Worm (Caenorhabditis elegans) whole organism, L1 larva: ENCODE measurements around the gene dpy-23.

Source experiments
- aha-1 ChIP-seq: fragments of 150-350 bp; optimal IDR thresholded peaks from 2 replicates; lab custom pipeline; 2014; ENCODE audit warnings: missing biosample characterization, missing genetic modification characterization
- alr-1 ChIP-seq: fragments of 200-800 bp; sonication (Bioruptor generic); optimal IDR thresholded peaks from 2 replicates; lab custom pipeline; 2018; ENCODE audit warnings: borderline replicate concordance, mild to moderate bottlenecking, missing genetic modification characterization, missing compliant biosample characterization
- ama-1 ChIP-seq: fragments of 150-350 bp; optimal IDR thresholded peaks from 2 replicates; lab custom pipeline; 2014
- efl-3 ChIP-seq: fragments of 200-800 bp; sonication (Bioruptor generic); optimal IDR thresholded peaks from 2 replicates; lab custom pipeline; 2018; ENCODE audit warnings: mild to moderate bottlenecking, missing genetic modification characterization, missing compliant biosample characterization
- hlh-17 ChIP-seq: fragments of 200-800 bp; sonication (Bioruptor generic); optimal IDR thresholded peaks from 2 replicates; lab custom pipeline; 2018; ENCODE audit warnings: missing genetic modification characterization, mild to moderate bottlenecking, missing compliant biosample characterization, moderate library complexity, borderline replicate concordance
- irx-1 ChIP-seq: sonication (generic microtip); optimal IDR thresholded peaks from 2 replicates; lab custom pipeline; 2016; ENCODE audit warnings: missing genetic modification characterization, missing compliant biosample characterization
- nhr-11 ChIP-seq: fragments of 150-350 bp; optimal IDR thresholded peaks from 2 replicates; lab custom pipeline; 2014; ENCODE audit warnings: missing biosample characterization, missing genetic modification characterization
- nhr-76 ChIP-seq: sonication (generic microtip); optimal IDR thresholded peaks from 2 replicates; lab custom pipeline; 2017; ENCODE audit warnings: missing biosample characterization, missing genetic modification characterization

- TF ChIP-seq efl-3: no peak
- TF ChIP-seq irx-1 (tag; lab: Kevin White, UChicago): no peak
- TF ChIP-seq alr-1 (tag; lab: Kevin White, UChicago): no peak
- no peak for TF ChIP-seq ama-1
- TF ChIP-seq hlh-17 (GFP tag; lab: Kevin White, UChicago): no peak
- no peak for TF ChIP-seq aha-1 (tag; lab: Kevin White, UChicago)
- TF ChIP-seq nhr-76: no peak
- no peak for TF ChIP-seq nhr-11 (tag; lab: Kevin White, UChicago)
Measured at ce11 chrX:4424254-4424653, 35.1 kb downstream of the dpy-23 start.
